Fruit fly (Drosophila melanogaster) whole organism, embryonic: ENCODE measurements around the gene Arp8.

Experiments
- CG10565 ChIP-seq: fragments of 200-800 bp; sonication (Bioruptor generic); optimal IDR thresholded peaks from 3 replicates; lab custom pipeline; 2016; ENCODE audit warnings: missing biosample characterization, mild to moderate bottlenecking, missing genetic modification characterization
- CG12071 ChIP-seq: fragments of 200-800 bp; sonication (Bioruptor generic); optimal IDR thresholded peaks from 3 replicates; lab custom pipeline; 2018; ENCODE audit warnings: missing biosample characterization, mild to moderate bottlenecking, missing genetic modification characterization
- CG13296 ChIP-seq: fragments of 200-800 bp; sonication (Bioruptor generic); optimal IDR thresholded peaks from 3 replicates; lab custom pipeline; 2018; ENCODE audit warnings: missing biosample characterization, mild to moderate bottlenecking, missing genetic modification characterization
- CG14441 ChIP-seq: fragments of 200-800 bp; sonication (Bioruptor generic); IDR thresholded peaks from 2 replicates; pipeline ENCODE4 v1.3.6; 2022; ENCODE audit warnings: missing biosample characterization, missing genetic modification characterization
- CG15011 ChIP-seq: fragments of 200-800 bp; sonication (Bioruptor generic); optimal IDR thresholded peaks from 3 replicates; lab custom pipeline; 2018; ENCODE audit warnings: missing biosample characterization, mild to moderate bottlenecking, missing genetic modification characterization
- CG1602 ChIP-seq: fragments of 200-800 bp; sonication (Bioruptor generic); optimal IDR thresholded peaks from 3 replicates; lab custom pipeline; 2016; ENCODE audit warnings: missing biosample characterization, missing genetic modification characterization
- CG17361 ChIP-seq: fragments of 200-800 bp; sonication (Bioruptor generic); IDR thresholded peaks from 3 replicates; pipeline ENCODE4 v1.3.6; 2022; ENCODE audit warnings: missing biosample characterization, missing genetic modification characterization
- CG2712 ChIP-seq: fragments of 200-800 bp; optimal IDR thresholded peaks from 3 replicates; lab custom pipeline; 2019; ENCODE audit warnings: missing biosample characterization, mild to moderate bottlenecking, missing genetic modification characterization, moderate library complexity
- CG30403 ChIP-seq: fragments of 200-800 bp; sonication (Bioruptor generic); optimal IDR thresholded peaks from 3 replicates; lab custom pipeline; 2016; ENCODE audit warnings: missing biosample characterization, missing genetic modification characterization
- CG33213 ChIP-seq: fragments of 200-800 bp; sonication (Bioruptor generic); optimal IDR thresholded peaks from 3 replicates; lab custom pipeline; 2016; ENCODE audit warnings: missing biosample characterization, missing genetic modification characterization
- CG43689 ChIP-seq: fragments of 200-800 bp; sonication (Bioruptor generic); IDR thresholded peaks from 2 replicates; pipeline ENCODE4 v1.3.6; 2022; ENCODE audit warnings: missing biosample characterization, missing genetic modification characterization
- CG4730 ChIP-seq: fragments of 200-800 bp; sonication (Bioruptor generic); IDR thresholded peaks from 2 replicates; pipeline ENCODE4 v1.3.6; 2022; ENCODE audit warnings: missing biosample characterization, missing genetic modification characterization
- CG4854 ChIP-seq: fragments of 200-800 bp; sonication (Bioruptor generic); optimal IDR thresholded peaks from 2 replicates; lab custom pipeline; 2016; ENCODE audit warnings: missing biosample characterization, missing genetic modification characterization, inconsistent platforms
- CG6175 ChIP-seq: fragments of 200-800 bp; sonication (Bioruptor generic); IDR thresholded peaks from 3 replicates; pipeline ENCODE4 v1.3.6; 2022; ENCODE audit warnings: missing biosample characterization, missing genetic modification characterization
- CG7556 ChIP-seq: fragments of 200-800 bp; sonication (Bioruptor generic); optimal IDR thresholded peaks from 2 replicates; lab custom pipeline; 2017; ENCODE audit warnings: missing biosample characterization, mild to moderate bottlenecking, missing genetic modification characterization
- CG7786 ChIP-seq: fragments of 200-800 bp; sonication (Bioruptor generic); optimal IDR thresholded peaks from 2 replicates; lab custom pipeline; 2016; ENCODE audit warnings: missing biosample characterization, missing genetic modification characterization
- CG7987 ChIP-seq: fragments of 200-800 bp; sonication (Bioruptor generic); optimal IDR thresholded peaks from 2 replicates; lab custom pipeline; 2018; ENCODE audit warnings: missing biosample characterization, mild to moderate bottlenecking, missing genetic modification characterization, moderate library complexity
- CG8765 ChIP-seq: fragments of 200-800 bp; sonication (Bioruptor generic); IDR thresholded peaks from 2 replicates; pipeline ENCODE4 v1.3.6; 2022; ENCODE audit warnings: missing biosample characterization, missing genetic modification characterization
- CG9932 ChIP-seq: fragments of 200-800 bp; sonication (Bioruptor generic); IDR thresholded peaks from 2 replicates; pipeline ENCODE4 v1.3.6; 2022; ENCODE audit warnings: missing biosample characterization, missing genetic modification characterization
- CkIIα-i1 ChIP-seq: fragments of 200-800 bp; sonication (Bioruptor generic); IDR thresholded peaks from 2 replicates; pipeline ENCODE4 v1.3.6; 2022; ENCODE audit warnings: missing biosample characterization, missing genetic modification characterization
- Drgx ChIP-seq: fragments of 200-800 bp; sonication (Bioruptor generic); IDR thresholded peaks from 2 replicates; pipeline ENCODE4 v1.3.6; 2022; ENCODE audit warnings: missing biosample characterization, missing genetic modification characterization
- Fer3 ChIP-seq: fragments of 200-800 bp; sonication (Bioruptor generic); optimal IDR thresholded peaks from 2 replicates; lab custom pipeline; 2018; ENCODE audit warnings: missing biosample characterization, mild to moderate bottlenecking, missing genetic modification characterization, moderate library complexity
- HLH54F ChIP-seq: fragments of 200-800 bp; sonication (Bioruptor generic); optimal IDR thresholded peaks from 3 replicates; lab custom pipeline; 2016; ENCODE audit warnings: missing biosample characterization, missing genetic modification characterization
- HmgZ ChIP-seq: fragments of 200-800 bp; sonication (Bioruptor generic); optimal IDR thresholded peaks from 2 replicates; lab custom pipeline; 2018; ENCODE audit warnings: missing biosample characterization, mild to moderate bottlenecking, missing genetic modification characterization
- Hmx ChIP-seq: fragments of 200-800 bp; sonication (Bioruptor generic); optimal IDR thresholded peaks from 2 replicates; lab custom pipeline; 2016; ENCODE audit warnings: missing biosample characterization, missing genetic modification characterization
- Hr51 ChIP-seq, 2 experiments: fragments of 200-800 bp; sonication (Bioruptor generic); optimal IDR thresholded peaks; 2 replicates in 1 of 2; 3 replicates in 1 of 2; lab custom pipeline; 2016 to 2018; ENCODE audit warnings: missing biosample characterization in 2 of 2, missing genetic modification characterization in 2 of 2, mild to moderate bottlenecking in 1 of 2, moderate library complexity in 1 of 2
- MBD-R2 ChIP-seq: fragments of 200-800 bp; sonication (Bioruptor generic); IDR thresholded peaks from 2 replicates; pipeline ENCODE4 v1.3.6; 2022; ENCODE audit warnings: missing biosample characterization, missing genetic modification characterization
- Med ChIP-seq: fragments of 200-800 bp; sonication (Bioruptor generic); peaks from one replicate; lab custom pipeline; 2016; ENCODE audit warnings: missing biosample characterization, missing genetic modification characterization, mild to moderate bottlenecking, inconsistent platforms, moderate library complexity
- PHDP ChIP-seq: fragments of 200-800 bp; sonication (Bioruptor generic); optimal IDR thresholded peaks from 3 replicates; lab custom pipeline; 2018; ENCODE audit warnings: missing biosample characterization, mild to moderate bottlenecking, missing genetic modification characterization, moderate library complexity
- Sin3A ChIP-seq: fragments of >200 bp; optimal IDR thresholded peaks from 2 replicates; lab custom pipeline; 2018
- Six4 ChIP-seq: fragments of 200-800 bp; sonication (Bioruptor generic); optimal IDR thresholded peaks from 2 replicates; lab custom pipeline; 2016; ENCODE audit warnings: missing biosample characterization, missing genetic modification characterization
- Stat92E ChIP-seq, 3 experiments: fragments of >200 bp in 2 of 3; fragments of 200-800 bp in 1 of 3; sonication (Bioruptor generic) in 1 of 3; optimal IDR thresholded peaks; 2 replicates each; lab custom pipeline; 2017 to 2019; ENCODE audit warnings: missing biosample characterization in 3 of 3, missing genetic modification characterization in 3 of 3, mild to moderate bottlenecking in 1 of 3, moderate library complexity in 1 of 3
- YL-1 ChIP-seq: fragments of 200-800 bp; sonication (Bioruptor generic); optimal IDR thresholded peaks from 3 replicates; lab custom pipeline; 2017; ENCODE audit warnings: missing biosample characterization, mild to moderate bottlenecking, missing genetic modification characterization
- ap ChIP-seq: fragments of 200-800 bp; sonication (Bioruptor generic); IDR thresholded peaks from 2 replicates; pipeline ENCODE4 v1.3.6; 2022; ENCODE audit warnings: missing biosample characterization, missing genetic modification characterization
- eyg ChIP-seq: fragments of 200-800 bp; sonication (Bioruptor generic); optimal IDR thresholded peaks from 3 replicates; lab custom pipeline; 2016; ENCODE audit warnings: missing biosample characterization, missing genetic modification characterization
- her ChIP-seq: fragments of 200-800 bp; sonication (Bioruptor generic); optimal IDR thresholded peaks from 2 replicates; lab custom pipeline; 2016; ENCODE audit warnings: missing biosample characterization, missing genetic modification characterization
- ken ChIP-seq: fragments of 200-800 bp; sonication (Bioruptor generic); IDR thresholded peaks from 3 replicates; pipeline ENCODE4 v1.3.6; 2022; ENCODE audit warnings: missing biosample characterization, missing genetic modification characterization
- onecut ChIP-seq: fragments of 200-800 bp; sonication (Bioruptor generic); IDR thresholded peaks from 2 replicates; pipeline ENCODE4 v1.3.6; 2022; ENCODE audit warnings: missing biosample characterization, missing genetic modification characterization
- pan ChIP-seq, 4 experiments: fragments of >200 bp in 3 of 4; fragments of 200-800 bp in 1 of 4; sonication (Bioruptor generic) in 1 of 4; optimal IDR thresholded peaks in 3 of 4; IDR thresholded peaks in 1 of 4; 2 replicates each; pipeline versions ENCODE4 v1.3.6 to Lab custom; 2017 to 2022; ENCODE audit warnings: missing biosample characterization in 2 of 4, missing genetic modification characterization in 2 of 4, mixed read lengths in 1 of 4
- pho ChIP-seq: fragments of 200-800 bp; sonication (Bioruptor generic); optimal IDR thresholded peaks from 2 replicates; lab custom pipeline; 2016; ENCODE audit warnings: missing biosample characterization, missing genetic modification characterization
- ranshi ChIP-seq: fragments of 200-800 bp; sonication (Bioruptor generic); IDR thresholded peaks from 2 replicates; pipeline ENCODE4 v1.3.6; 2022; ENCODE audit warnings: missing biosample characterization, missing genetic modification characterization
- ro ChIP-seq: fragments of 200-800 bp; sonication (Bioruptor generic); IDR thresholded peaks from 2 replicates; pipeline ENCODE4 v1.3.6; 2022; ENCODE audit warnings: missing biosample characterization, missing genetic modification characterization
- seq ChIP-seq: fragments of 200-800 bp; sonication (Bioruptor generic); IDR thresholded peaks from 2 replicates; pipeline ENCODE4 v1.3.6; 2022; ENCODE audit warnings: missing biosample characterization, missing genetic modification characterization
- sob ChIP-seq: fragments of 200-800 bp; sonication (Bioruptor generic); IDR thresholded peaks from 2 replicates; pipeline ENCODE4 v1.3.6; 2022; ENCODE audit warnings: missing biosample characterization, missing genetic modification characterization
- sqz ChIP-seq: fragments of 200-800 bp; sonication (Bioruptor generic); optimal IDR thresholded peaks from 3 replicates; lab custom pipeline; 2018; ENCODE audit warnings: missing biosample characterization, mild to moderate bottlenecking, missing genetic modification characterization
- tup ChIP-seq: fragments of 200-800 bp; sonication (Bioruptor generic); optimal IDR thresholded peaks from 2 replicates; lab custom pipeline; 2016; ENCODE audit warnings: missing biosample characterization, mild to moderate bottlenecking, missing genetic modification characterization, moderate library complexity
- unpg ChIP-seq: fragments of 200-800 bp; sonication (Bioruptor generic); optimal IDR thresholded peaks from 3 replicates; lab custom pipeline; 2018; ENCODE audit warnings: missing biosample characterization, mild to moderate bottlenecking, missing genetic modification characterization, moderate library complexity
- zfh1 ChIP-seq: fragments of 200-800 bp; sonication (Bioruptor generic); IDR thresholded peaks from 3 replicates; pipeline ENCODE4 v1.3.6; 2022; ENCODE audit warnings: missing biosample characterization, missing genetic modification characterization

Gene Arp8

dm6 chrX:17881138-17882121 is 20.8 kb upstream of the Arp8 start (continued):
- TF ChIP-seq CG8765 (GFP tag; lab: Robert Waterston, UW) (peak; percentile 25; the same call in 1 of the 2 replicates), ap (GFP tag; lab: Robert Waterston, UW) (peak; percentile 40; the same call in 1 of the 2 replicates), CG30403 (GFP tag; lab: Kevin White, UChicago) (peak; percentile 69), eyg (GFP tag; lab: Kevin White, UChicago) (no peak), CG10565 (GFP tag; lab: Kevin White, UChicago) (no peak), CG15011 (GFP tag; lab: Kevin White, UChicago) (no peak), Stat92E (GFP tag; optimal IDR thresholded peaks at IDR 0.05; lab: Kevin White, UChicago) (no peak), CG6175 (GFP tag; lab: Robert Waterston, UW) (0 out of 3 replicates have a peak, but pooled peaks have one; percentile 44), CG17361 (GFP tag; lab: Robert Waterston, UW) (peak; percentile 44; the same call in 2 of the 3 replicates), CG4854 (no peak), her (GFP tag; lab: Kevin White, UChicago) (peak; percentile 54), Med (peak; percentile 97), zfh1 (GFP tag; lab: Robert Waterston, UW) (peak; percentile 33; the same call in 1 of the 3 replicates), Fer3 (tag; lab: Kevin White, UChicago) (peak; percentile 60), CG43689 (GFP tag; lab: Robert Waterston, UW) (no peak), Hr51 (GFP tag; optimal IDR thresholded peaks at IDR 0.05; lab: Kevin White, UChicago) (peak; percentile 6 to 59), CG1602 (no peak), Sin3A (no peak), ro (GFP tag; lab: Robert Waterston, UW) (no peak), CG13296 (GFP tag; lab: Kevin White, UChicago) (peak; percentile 17), tup (GFP tag; lab: Kevin White, UChicago) (no peak), CG7556 (GFP tag; lab: Kevin White, UChicago) (peak; percentile 1), YL-1 (GFP tag; lab: Kevin White, UChicago) (no peak), ken (GFP tag; lab: Robert Waterston, UW) (peak; percentile 47; the same call in 1 of the 3 replicates), pan (optimal IDR thresholded peaks at IDR 0.05; lab: Kevin White, UChicago) (no peak), pan (GFP tag; optimal IDR thresholded peaks at IDR 0.05 in 1 of 2, IDR thresholded peaks at IDR 0.05 in 1 of 2) (peak in 1 of 2 experiments; percentile 59), ranshi (peak; percentile 65; the same call in 1 of the 2 replicates), CkIIα-i1 (GFP tag; lab: Robert Waterston, UW) (no peak), MBD-R2 (GFP tag; lab: Robert Waterston, UW) (peak; percentile 37; the same call in 1 of the 2 replicates), CG2712 (peak; percentile 35), CG12071 (GFP tag; lab: Kevin White, UChicago) (peak; percentile 55), CG7987 (no peak), HmgZ (tag; lab: Kevin White, UChicago) (no peak), sob (peak; percentile 41; the same call in 1 of the 2 replicates), CG33213 (GFP tag; lab: Kevin White, UChicago) (peak; percentile 9), CG9932 (GFP tag; lab: Robert Waterston, UW) (peak; percentile 82), HLH54F (GFP tag; lab: Kevin White, UChicago) (peak; percentile 48), sqz (GFP tag; lab: Kevin White, UChicago) (no peak), onecut (0 out of 2 replicates have a peak, but pooled peaks have one; percentile 8), CG4730 (GFP tag; lab: Robert Waterston, UW) (peak; percentile 30; the same call in 1 of the 2 replicates), Drgx (GFP tag; lab: Robert Waterston, UW) (peak; percentile 79), CG14441 (GFP tag; lab: Robert Waterston, UW) (peak; percentile 73), unpg (GFP tag; lab: Kevin White, UChicago) (peak; percentile 54), CG7786 (peak; percentile 72), Six4 (no peak), PHDP (tag; lab: Kevin White, UChicago) (peak; percentile 41), pho (GFP tag; lab: Kevin White, UChicago) (peak; percentile 71), Hmx (GFP tag; lab: Kevin White, UChicago) (peak; percentile 52), seq (GFP tag; lab: Robert Waterston, UW) (peak; percentile 47; the same call in 1 of the 2 replicates)
